Fruit fly (Drosophila melanogaster) whole organism, embryonic: ENCODE results near the gene CG42535.
A peak's percentile ranks its signal among the peaks of the same experiment; 100 is the strongest.

Experiments used
- ATbp ChIP-seq: fragments of 200-800 bp; sonication (Bioruptor generic); optimal IDR thresholded peaks from 2 replicates; lab custom pipeline; 2017; ENCODE audit warnings: missing biosample characterization, mild to moderate bottlenecking, missing genetic modification characterization, missing genetic modification reagents
- Ada2b ChIP-seq: fragments of 200-800 bp; sonication (Bioruptor generic); IDR thresholded peaks from 2 replicates; pipeline ENCODE4 v1.3.6; 2022; ENCODE audit warnings: missing biosample characterization, missing genetic modification characterization
- BtbVII ChIP-seq: fragments of 200-800 bp; sonication (Bioruptor generic); optimal IDR thresholded peaks from 3 replicates; lab custom pipeline; 2017; ENCODE audit warnings: missing biosample characterization, mild to moderate bottlenecking, missing genetic modification characterization
- CG10267 ChIP-seq: fragments of 200-800 bp; sonication (Bioruptor generic); optimal IDR thresholded peaks from 2 replicates; lab custom pipeline; 2018; ENCODE audit warnings: missing biosample characterization, mild to moderate bottlenecking, missing genetic modification characterization, moderate library complexity
- CG10565 ChIP-seq: fragments of 200-800 bp; sonication (Bioruptor generic); optimal IDR thresholded peaks from 3 replicates; lab custom pipeline; 2016; ENCODE audit warnings: missing biosample characterization, mild to moderate bottlenecking, missing genetic modification characterization
- CG10654 ChIP-seq: fragments of 200-800 bp; sonication (Bioruptor generic); optimal IDR thresholded peaks from 2 replicates; lab custom pipeline; 2016; ENCODE audit warnings: missing biosample characterization, missing genetic modification characterization
- CG12155 ChIP-seq: fragments of 200-800 bp; sonication (Bioruptor generic); optimal IDR thresholded peaks from 3 replicates; lab custom pipeline; 2016; ENCODE audit warnings: missing biosample characterization, missing genetic modification characterization
- CG17568 ChIP-seq: fragments of 200-800 bp; sonication (Bioruptor generic); optimal IDR thresholded peaks from 2 replicates; lab custom pipeline; 2018; ENCODE audit warnings: missing biosample characterization, mild to moderate bottlenecking, missing genetic modification characterization, moderate library complexity
- CG2120 ChIP-seq: fragments of 200-800 bp; sonication (Bioruptor generic); optimal IDR thresholded peaks from 3 replicates; lab custom pipeline; 2016; ENCODE audit warnings: missing biosample characterization, missing genetic modification characterization
- CG31365 ChIP-seq: fragments of 200-800 bp; sonication (Bioruptor generic); optimal IDR thresholded peaks from 2 replicates; lab custom pipeline; 2018; ENCODE audit warnings: missing biosample characterization, mild to moderate bottlenecking, missing genetic modification characterization
- CG3407 ChIP-seq: fragments of 200-800 bp; sonication (Bioruptor generic); optimal IDR thresholded peaks from 2 replicates; lab custom pipeline; 2018; ENCODE audit warnings: missing biosample characterization, mild to moderate bottlenecking, missing genetic modification characterization
- CG4707 ChIP-seq: fragments of 200-800 bp; sonication (Bioruptor generic); optimal IDR thresholded peaks from 2 replicates; lab custom pipeline; 2018; ENCODE audit warnings: missing biosample characterization, mild to moderate bottlenecking, missing genetic modification characterization, moderate library complexity
- CG6765 ChIP-seq: fragments of 200-800 bp; sonication (Bioruptor generic); optimal IDR thresholded peaks from 3 replicates; lab custom pipeline; 2017; ENCODE audit warnings: missing biosample characterization, mild to moderate bottlenecking, missing genetic modification characterization
- CG7556 ChIP-seq: fragments of 200-800 bp; sonication (Bioruptor generic); optimal IDR thresholded peaks from 2 replicates; lab custom pipeline; 2017; ENCODE audit warnings: missing biosample characterization, mild to moderate bottlenecking, missing genetic modification characterization
- CG8924 ChIP-seq: fragments of 200-800 bp; optimal IDR thresholded peaks from 3 replicates; lab custom pipeline; 2019; ENCODE audit warnings: missing biosample characterization, mild to moderate bottlenecking, missing genetic modification characterization, moderate library complexity
- CG9727 ChIP-seq: fragments of 200-800 bp; sonication (Bioruptor generic); optimal IDR thresholded peaks from 3 replicates; lab custom pipeline; 2017; ENCODE audit warnings: missing biosample characterization, mild to moderate bottlenecking, missing genetic modification characterization
- D19B ChIP-seq: fragments of 200-800 bp; sonication (Bioruptor generic); optimal IDR thresholded peaks from 2 replicates; lab custom pipeline; 2017; ENCODE audit warnings: missing biosample characterization, mild to moderate bottlenecking, missing genetic modification characterization
- Doc2 ChIP-seq: fragments of 200-800 bp; sonication (Bioruptor generic); IDR thresholded peaks from 2 replicates; pipeline ENCODE4 v1.3.6; 2022; ENCODE audit warnings: missing biosample characterization, missing genetic modification characterization
- Doc3 ChIP-seq: fragments of 200-800 bp; sonication (Bioruptor generic); IDR thresholded peaks from 3 replicates; pipeline ENCODE4 v1.3.6; 2022; ENCODE audit warnings: missing biosample characterization, missing genetic modification characterization; ENCODE audit not compliant: partially characterized antibody
- Ets97D ChIP-seq: fragments of 200-800 bp; sonication (Bioruptor generic); optimal IDR thresholded peaks from 3 replicates; lab custom pipeline; 2016; ENCODE audit warnings: missing biosample characterization, missing genetic modification characterization
- Fer3 ChIP-seq: fragments of 200-800 bp; sonication (Bioruptor generic); optimal IDR thresholded peaks from 2 replicates; lab custom pipeline; 2018; ENCODE audit warnings: missing biosample characterization, mild to moderate bottlenecking, missing genetic modification characterization, moderate library complexity
- Gug ChIP-seq: fragments of 200-800 bp; sonication (Bioruptor generic); IDR thresholded peaks from 4 replicates; pipeline ENCODE4 v1.3.6; 2022; ENCODE audit warnings: missing biosample characterization, missing genetic modification characterization
- HmgZ ChIP-seq: fragments of 200-800 bp; sonication (Bioruptor generic); optimal IDR thresholded peaks from 2 replicates; lab custom pipeline; 2018; ENCODE audit warnings: missing biosample characterization, mild to moderate bottlenecking, missing genetic modification characterization
- Hmx ChIP-seq: fragments of 200-800 bp; sonication (Bioruptor generic); optimal IDR thresholded peaks from 2 replicates; lab custom pipeline; 2016; ENCODE audit warnings: missing biosample characterization, missing genetic modification characterization
- Kr ChIP-seq: fragments of 200-800 bp; sonication (Bioruptor generic); optimal IDR thresholded peaks from 2 replicates; lab custom pipeline; 2017; ENCODE audit warnings: missing biosample characterization, mild to moderate bottlenecking, missing genetic modification characterization
- Lim3 ChIP-seq: fragments of 200-800 bp; sonication (Bioruptor generic); IDR thresholded peaks from 2 replicates; pipeline ENCODE4 v1.3.6; 2022; ENCODE audit warnings: missing biosample characterization, missing genetic modification characterization
- Max ChIP-seq: fragments of 200-800 bp; sonication (Bioruptor generic); optimal IDR thresholded peaks from 2 replicates; lab custom pipeline; 2016; ENCODE audit warnings: missing biosample characterization, mild to moderate bottlenecking, missing genetic modification characterization
- Med ChIP-seq: fragments of 200-800 bp; sonication (Bioruptor generic); peaks from one replicate; lab custom pipeline; 2016; ENCODE audit warnings: missing biosample characterization, missing genetic modification characterization, mild to moderate bottlenecking, inconsistent platforms, moderate library complexity
- Nf-YC ChIP-seq: fragments of 200-800 bp; optimal IDR thresholded peaks from 3 replicates; lab custom pipeline; 2019; ENCODE audit warnings: missing biosample characterization, mild to moderate bottlenecking, missing genetic modification characterization, moderate library complexity
- Oaz ChIP-seq: fragments of 200-800 bp; sonication (Bioruptor generic); IDR thresholded peaks from 2 replicates; pipeline ENCODE4 v1.3.6; 2022; ENCODE audit warnings: missing biosample characterization, missing genetic modification characterization
- Tbp ChIP-seq: fragments of >200 bp; optimal IDR thresholded peaks from 2 replicates; lab custom pipeline; 2018; ENCODE audit warnings: missing biosample characterization, missing genetic modification characterization
- dpn ChIP-seq, 2 experiments: fragments of 200-800 bp; sonication (Bioruptor generic); optimal IDR thresholded peaks; 3 replicates each; lab custom pipeline; 2016; ENCODE audit warnings: missing biosample characterization in 2 of 2, missing genetic modification characterization in 2 of 2
- gcm ChIP-seq: fragments of 200-800 bp; sonication (Bioruptor generic); optimal IDR thresholded peaks from 2 replicates; lab custom pipeline; 2019; ENCODE audit warnings: missing biosample characterization, mild to moderate bottlenecking, missing genetic modification characterization, moderate library complexity
- gro ChIP-seq: fragments of 200-800 bp; sonication (Bioruptor generic); optimal IDR thresholded peaks from 2 replicates; lab custom pipeline; 2016; ENCODE audit warnings: missing biosample characterization, missing genetic modification characterization
- gsb ChIP-seq: fragments of 200-800 bp; sonication (Bioruptor generic); IDR thresholded peaks from 2 replicates; pipeline ENCODE4 v1.3.6; 2022; ENCODE audit warnings: missing biosample characterization, missing genetic modification characterization
- ham ChIP-seq: fragments of 200-800 bp; sonication (Bioruptor generic); IDR thresholded peaks from 2 replicates; pipeline ENCODE4 v1.3.6; 2022; ENCODE audit warnings: missing biosample characterization, missing genetic modification characterization
- jigr1 ChIP-seq: fragments of 200-800 bp; sonication (Bioruptor generic); IDR thresholded peaks from 3 replicates; pipeline ENCODE4 v1.3.6; 2022; ENCODE audit warnings: missing biosample characterization, missing genetic modification characterization
- knrl ChIP-seq: fragments of 200-800 bp; sonication (Bioruptor generic); IDR thresholded peaks from 3 replicates; pipeline ENCODE4 v1.3.6; 2022; ENCODE audit warnings: missing biosample characterization, missing genetic modification characterization; ENCODE audit not compliant: partially characterized antibody
- lmd ChIP-seq: fragments of 200-800 bp; sonication (Bioruptor generic); IDR thresholded peaks from 2 replicates; pipeline ENCODE4 v1.3.6; 2022; ENCODE audit warnings: missing biosample characterization, missing genetic modification characterization
- slbo ChIP-seq: fragments of 200-800 bp; sonication (Bioruptor generic); IDR thresholded peaks from 2 replicates; pipeline ENCODE4 v1.3.6; 2022; ENCODE audit warnings: missing biosample characterization, missing genetic modification characterization
- sob ChIP-seq: fragments of 200-800 bp; sonication (Bioruptor generic); IDR thresholded peaks from 2 replicates; pipeline ENCODE4 v1.3.6; 2022; ENCODE audit warnings: missing biosample characterization, missing genetic modification characterization
- sqz ChIP-seq: fragments of 200-800 bp; sonication (Bioruptor generic); optimal IDR thresholded peaks from 3 replicates; lab custom pipeline; 2018; ENCODE audit warnings: missing biosample characterization, mild to moderate bottlenecking, missing genetic modification characterization
- tin ChIP-seq: fragments of 200-800 bp; sonication (Bioruptor generic); optimal IDR thresholded peaks from 3 replicates; lab custom pipeline; 2016; ENCODE audit warnings: missing biosample characterization, missing genetic modification characterization
- tll ChIP-seq, 2 experiments: fragments of 200-800 bp in 1 of 2; fragments of >200 bp in 1 of 2; sonication (Bioruptor generic) in 1 of 2; optimal IDR thresholded peaks; 2 replicates each; lab custom pipeline; 2017 to 2019; ENCODE audit warnings: missing biosample characterization in 2 of 2, missing genetic modification characterization in 2 of 2, mild to moderate bottlenecking in 1 of 2, moderate library complexity in 1 of 2
- tna ChIP-seq: fragments of 200-800 bp; sonication (Bioruptor generic); IDR thresholded peaks from 2 replicates; pipeline ENCODE4 v1.3.6; 2022; ENCODE audit warnings: missing biosample characterization, missing genetic modification characterization; ENCODE audit not compliant: partially characterized antibody
- toy ChIP-seq: fragments of 200-800 bp; sonication (Bioruptor generic); IDR thresholded peaks from 2 replicates; pipeline ENCODE4 v1.3.6; 2022; ENCODE audit warnings: missing biosample characterization, missing genetic modification characterization
- trem ChIP-seq: fragments of 200-800 bp; optimal IDR thresholded peaks from 3 replicates; lab custom pipeline; 2019; ENCODE audit warnings: missing biosample characterization, mild to moderate bottlenecking, missing genetic modification characterization, moderate library complexity
- vnd ChIP-seq: fragments of 200-800 bp; sonication (Bioruptor generic); IDR thresholded peaks from 3 replicates; pipeline ENCODE4 v1.3.6; 2022; ENCODE audit warnings: missing biosample characterization, missing genetic modification characterization; ENCODE audit not compliant: partially characterized antibody
- wek ChIP-seq: fragments of 200-800 bp; sonication (Bioruptor generic); optimal IDR thresholded peaks from 3 replicates; lab custom pipeline; 2018; ENCODE audit warnings: missing biosample characterization, mild to moderate bottlenecking, missing genetic modification characterization, moderate library complexity

The CG42535 gene

dm6 chr3L:10660744-10661589, 30.2 kb upstream of the CG42535 start, which contains the start of the genes CG32066 and CG8003 (continued):
- TF ChIP-seq CG4707 (GFP tag; lab: Kevin White, UChicago) (peak; percentile 53), gro (peak; percentile 57), ATbp (GFP tag; lab: Kevin White, UChicago) (no peak), CG31365 (tag; lab: Kevin White, UChicago) (no peak), Med (GFP tag; lab: Kevin White, UChicago) (peak; percentile 90), sob (GFP tag; lab: Robert Waterston, UW) (peak; percentile 57; the same call in 1 of the 2 replicates), CG6765 (peak; percentile 50), gsb (GFP tag; lab: Robert Waterston, UW) (no peak), Max (GFP tag; lab: Kevin White, UChicago) (peak; percentile 10), Nf-YC (tag; lab: Kevin White, UChicago) (peak; percentile 70), gcm (GFP tag; lab: Kevin White, UChicago) (no peak), CG3407 (GFP tag; lab: Kevin White, UChicago) (no peak), toy (GFP tag; lab: Robert Waterston, UW) (no peak), CG10565 (GFP tag; lab: Kevin White, UChicago) (no peak), Fer3 (tag; lab: Kevin White, UChicago) (peak; percentile 20), lmd (GFP tag; lab: Robert Waterston, UW) (no peak; the same call in 1 of the 2 replicates), CG17568 (GFP tag; lab: Kevin White, UChicago) (peak; percentile 61), CG10267 (tag; lab: Kevin White, UChicago) (peak; percentile 87), CG2120 (GFP tag; lab: Kevin White, UChicago) (peak; percentile 37), tna (GFP tag; lab: Robert Waterston, UW) (peak; percentile 86), Kr (GFP tag; lab: Kevin White, UChicago) (no peak), knrl (GFP tag; lab: Robert Waterston, UW) (peak; percentile 92), HmgZ (peak; percentile 24), D19B (GFP tag; lab: Kevin White, UChicago) (no peak), ham (no peak), Lim3 (no peak), BtbVII (peak; percentile 68), sqz (GFP tag; lab: Kevin White, UChicago) (peak; percentile 85), Tbp (GFP tag; lab: Kevin White, UChicago) (no peak), CG9727 (GFP tag; lab: Kevin White, UChicago) (peak; percentile 40), Oaz (GFP tag; lab: Robert Waterston, UW) (no peak), CG10654 (GFP tag; lab: Kevin White, UChicago) (no peak), Gug (peak; percentile 67; the same call in 2 of the 4 replicates), CG12155 (GFP tag; lab: Kevin White, UChicago) (no peak), dpn (GFP tag; optimal IDR thresholded peaks at IDR 0.05; lab: Kevin White, UChicago) (peak in 1 of 2 experiments; percentile 6), tll (GFP tag; optimal IDR thresholded peaks at IDR 0.05; lab: Kevin White, UChicago) (no peak), jigr1 (no peak), vnd (GFP tag; lab: Robert Waterston, UW) (peak; percentile 91), trem (peak; percentile 50), Ada2b (GFP tag; lab: Robert Waterston, UW) (peak; percentile 14; the same call in 1 of the 2 replicates), Doc2 (no peak), Ets97D (peak; percentile 5), wek (peak; percentile 1), tin (peak; percentile 5), Doc3 (GFP tag; lab: Robert Waterston, UW) (peak; percentile 83; the same call in 2 of the 3 replicates), CG7556 (GFP tag; lab: Kevin White, UChicago) (peak; percentile 54), Hmx (GFP tag; lab: Kevin White, UChicago) (no peak), slbo (GFP tag; lab: Robert Waterston, UW) (peak; percentile 44), CG8924 (tag; lab: Kevin White, UChicago) (peak; percentile 56)
